Worm (Caenorhabditis elegans) whole organism, young adult: ENCODE data around the gene oac-50.

ENCODE experiments used
- B0336.3 ChIP-seq: fragments of 200-800 bp; sonication (Bioruptor generic); IDR thresholded peaks from 2 replicates; pipeline ENCODE4 v1.3.6; 2022; ENCODE audit warnings: missing genetic modification characterization, missing compliant biosample characterization
- C06A6.2 ChIP-seq: fragments of 200-800 bp; sonication (Bioruptor generic); conservative IDR thresholded peaks from 2 replicates; pipeline ENCODE4 v1.3.6; 2022; ENCODE audit warnings: missing genetic modification characterization, missing compliant biosample characterization
- F33H1.4 ChIP-seq: fragments of 200-800 bp; sonication (Bioruptor generic); IDR thresholded peaks from 2 replicates; pipeline ENCODE4 v1.3.6; 2022; ENCODE audit warnings: missing genetic modification reagents, missing genetic modification characterization, missing compliant biosample characterization
- F39B2.1 ChIP-seq: fragments of 200-800 bp; sonication (Bioruptor generic); IDR thresholded peaks from 2 replicates; pipeline ENCODE4 v1.3.6; 2022; ENCODE audit warnings: missing genetic modification reagents, missing genetic modification characterization, missing compliant biosample characterization
- F57A8.1 ChIP-seq: fragments of 200-800 bp; sonication (Bioruptor generic); optimal IDR thresholded peaks from 2 replicates; lab custom pipeline; 2018; ENCODE audit warnings: mild to moderate bottlenecking, missing genetic modification characterization, moderate library complexity, missing compliant biosample characterization
- K11D2.4 ChIP-seq: fragments of 200-800 bp; sonication (Bioruptor generic); IDR thresholded peaks from 2 replicates; pipeline ENCODE4 v1.3.6; 2022; ENCODE audit warnings: missing genetic modification reagents, missing genetic modification characterization, missing compliant biosample characterization
- Y95B8A.8 ChIP-seq: fragments of 200-800 bp; sonication (Bioruptor generic); IDR thresholded peaks from 2 replicates; pipeline ENCODE4 v1.3.6; 2022; ENCODE audit warnings: missing genetic modification reagents, missing genetic modification characterization, missing compliant biosample characterization
- aptf-2 ChIP-seq: fragments of 200-800 bp; sonication (Bioruptor generic); conservative IDR thresholded peaks from 2 replicates; pipeline ENCODE4 v1.3.6; 2022; ENCODE audit warnings: missing genetic modification reagents, missing genetic modification characterization, missing compliant biosample characterization
- attf-3 ChIP-seq: fragments of 200-800 bp; sonication (Bioruptor generic); conservative IDR thresholded peaks from 2 replicates; pipeline ENCODE4 v1.3.6; 2022; ENCODE audit warnings: missing genetic modification reagents, missing genetic modification characterization, missing compliant biosample characterization
- attf-6 ChIP-seq: fragments of 200-800 bp; sonication (Bioruptor generic); IDR thresholded peaks from 2 replicates; pipeline ENCODE4 v1.3.6; 2022; ENCODE audit warnings: missing genetic modification reagents, missing genetic modification characterization, missing compliant biosample characterization
- ceh-27 ChIP-seq: fragments of 200-800 bp; sonication (Bioruptor generic); optimal IDR thresholded peaks from 2 replicates; lab custom pipeline; 2018; ENCODE audit warnings: mild to moderate bottlenecking, missing genetic modification characterization, moderate library complexity, missing compliant biosample characterization
- dox-1 ChIP-seq: fragments of 200-800 bp; sonication (Bioruptor generic); IDR thresholded peaks from 2 replicates; pipeline ENCODE4 v1.3.6; 2022; ENCODE audit warnings: missing genetic modification reagents, missing genetic modification characterization, missing compliant biosample characterization
- dpl-1 ChIP-seq: fragments of 150-350 bp; optimal IDR thresholded peaks from 2 replicates; lab custom pipeline; 2014; ENCODE audit warnings: missing biosample characterization, missing genetic modification reagents, missing genetic modification characterization
- efl-1 ChIP-seq: fragments of 150-350 bp; optimal IDR thresholded peaks from 2 replicates; lab custom pipeline; 2014; ENCODE audit warnings: missing biosample characterization, missing genetic modification reagents, missing genetic modification characterization
- egl-18 ChIP-seq: fragments of 200-800 bp; sonication (Bioruptor generic); IDR thresholded peaks from 2 replicates; pipeline ENCODE4 v1.3.6; 2022; ENCODE audit warnings: missing genetic modification reagents, missing genetic modification characterization, missing compliant biosample characterization
- egl-44 ChIP-seq: fragments of 200-800 bp; sonication (Bioruptor generic); IDR thresholded peaks from 2 replicates; pipeline ENCODE4 v1.3.6; 2022; ENCODE audit warnings: missing genetic modification reagents, missing genetic modification characterization, missing compliant biosample characterization
- ekl-4 ChIP-seq: fragments of 200-800 bp; sonication (Bioruptor generic); IDR thresholded peaks from 2 replicates; pipeline ENCODE4 v1.3.6; 2022; ENCODE audit warnings: missing genetic modification reagents, missing genetic modification characterization, missing compliant biosample characterization
- hlh-26 ChIP-seq: fragments of 200-800 bp; sonication (Bioruptor generic); conservative IDR thresholded peaks from 2 replicates; pipeline ENCODE4 v1.3.6; 2022; ENCODE audit warnings: missing genetic modification reagents, missing genetic modification characterization, missing compliant biosample characterization
- hsf-1 ChIP-seq: fragments of 200-800 bp; sonication (Bioruptor generic); IDR thresholded peaks from 2 replicates; pipeline ENCODE4 v1.3.6; 2022; ENCODE audit warnings: missing genetic modification reagents, missing genetic modification characterization, missing compliant biosample characterization
- let-607 ChIP-seq, 2 experiments: fragments of 200-800 bp in 1 of 2; sonication (Bioruptor generic) in 1 of 2; sonication (generic microtip) in 1 of 2; optimal IDR thresholded peaks; 2 replicates each; lab custom pipeline; 2016 to 2018; ENCODE audit warnings: mild to moderate bottlenecking in 2 of 2, missing compliant biosample characterization in 2 of 2, missing genetic modification characterization in 2 of 2, moderate library complexity in 2 of 2, missing genotype in 1 of 2
- lin-54 ChIP-seq: fragments of 200-800 bp; sonication (Bioruptor generic); optimal IDR thresholded peaks from 2 replicates; lab custom pipeline; 2018; ENCODE audit warnings: mild to moderate bottlenecking, missing genetic modification characterization, missing compliant biosample characterization
- lsl-1 ChIP-seq: fragments of 200-800 bp; sonication (Bioruptor generic); optimal IDR thresholded peaks from 2 replicates; lab custom pipeline; 2018; ENCODE audit warnings: mild to moderate bottlenecking, missing genetic modification characterization, moderate library complexity, missing compliant biosample characterization
- madf-6 ChIP-seq: fragments of 200-800 bp; sonication (Bioruptor generic); IDR thresholded peaks from 2 replicates; pipeline ENCODE4 v1.3.6; 2022; ENCODE audit warnings: missing genetic modification reagents, missing genetic modification characterization, missing compliant biosample characterization
- mcd-1 ChIP-seq: fragments of 200-800 bp; sonication (Bioruptor generic); IDR thresholded peaks from 2 replicates; pipeline ENCODE4 v1.3.6; 2022; ENCODE audit warnings: missing genetic modification reagents, missing genetic modification characterization, missing compliant biosample characterization
- nhr-179 ChIP-seq: sonication (generic microtip); optimal IDR thresholded peaks from 2 replicates; lab custom pipeline; 2016; ENCODE audit warnings: mild to moderate bottlenecking, missing genetic modification characterization, missing compliant biosample characterization
- nhr-80 ChIP-seq: sonication (generic microtip); optimal IDR thresholded peaks from 2 replicates; lab custom pipeline; 2016; ENCODE audit warnings: missing genetic modification characterization, missing compliant biosample characterization
- pha-4 ChIP-seq: fragments of 150-350 bp; sonication (generic microtip); optimal IDR thresholded peaks from 2 replicates; lab custom pipeline; 2014; ENCODE audit warnings: missing biosample characterization, missing genetic modification reagents, missing genetic modification characterization
- rpc-1 ChIP-seq, 2 experiments: fragments of 150-350 bp in 1 of 2; sonication (generic microtip) in 1 of 2; optimal IDR thresholded peaks; 2 replicates each; lab custom pipeline; 2014 to 2018; ENCODE audit warnings: missing biosample characterization in 1 of 2, missing genetic modification characterization in 1 of 2, missing genetic modification reagents in 1 of 2, missing genotype in 1 of 2
- sea-2 ChIP-seq: fragments of 200-800 bp; sonication (Bioruptor generic); IDR thresholded peaks from 2 replicates; pipeline ENCODE4 v1.3.6; 2022; ENCODE audit warnings: missing genetic modification characterization, missing compliant biosample characterization
- snpc-1.1 ChIP-seq: sonication (generic microtip); optimal IDR thresholded peaks from 2 replicates; lab custom pipeline; 2017; ENCODE audit warnings: missing genetic modification characterization, mild to moderate bottlenecking, missing compliant biosample characterization, antibody characterized with exemption, moderate library complexity, missing genotype, missing genetic modification reagents; ENCODE audit not compliant: insufficient read depth
- snpc-4 ChIP-seq, 5 experiments: fragments of 150-350 bp in 1 of 5; sonication (generic microtip) in 4 of 5; optimal IDR thresholded peaks; 2 replicates each; lab custom pipeline; 2014 to 2018; ENCODE audit warnings: missing genetic modification characterization in 5 of 5, missing biosample characterization in 3 of 5, antibody characterized with exemption in 2 of 5, mild to moderate bottlenecking in 2 of 5, missing compliant biosample characterization in 2 of 5, missing genotype in 2 of 5, moderate library complexity in 2 of 5, missing genetic modification reagents in 1 of 5
- tbp1 ChIP-seq: fragments of 200-800 bp; sonication (Bioruptor generic); optimal IDR thresholded peaks from 2 replicates; lab custom pipeline; 2018; ENCODE audit warnings: mild to moderate bottlenecking, missing genetic modification characterization, missing compliant biosample characterization
- tlf-1 ChIP-seq: fragments of 200-800 bp; sonication (Bioruptor generic); optimal IDR thresholded peaks from 2 replicates; lab custom pipeline; 2018; ENCODE audit warnings: mild to moderate bottlenecking, missing genetic modification characterization, missing compliant biosample characterization
- ztf-3 ChIP-seq: fragments of 200-800 bp; sonication (Bioruptor generic); optimal IDR thresholded peaks from 2 replicates; lab custom pipeline; 2018; ENCODE audit warnings: mild to moderate bottlenecking, missing genetic modification characterization, missing compliant biosample characterization

The oac-50 gene

ce11 chrV:9074360-9074834, 1.1 kb upstream of the oac-50 start (continued):
- TF ChIP-seq pha-4 (tag; lab: Kevin White, UChicago) = peak; percentile 12
- no peak for TF ChIP-seq aptf-2 (GFP tag; lab: Robert Waterston, UW)

DNA sequence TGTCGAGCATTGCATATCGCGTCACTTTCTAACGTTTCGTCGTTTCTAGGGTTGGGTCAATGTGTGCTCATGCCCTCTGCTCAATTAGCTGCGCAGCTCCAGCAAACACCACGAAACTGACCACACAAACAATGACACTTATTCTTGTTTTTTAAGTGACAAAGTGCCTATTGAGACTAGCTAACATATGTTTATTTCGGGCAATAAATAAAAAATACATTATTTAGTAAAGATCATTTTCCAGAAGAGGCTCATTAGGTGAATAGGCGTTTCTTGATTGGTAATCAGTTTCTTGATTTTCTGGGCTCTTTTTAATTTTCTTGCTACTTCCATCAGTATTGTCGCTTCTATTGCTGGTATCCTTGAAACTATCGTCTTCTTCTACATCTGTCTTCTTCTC, 3.7 kb downstream of the oac-50 start, which contains the start of gene T27E4.5:
Gene T27E4.5, minus strand, starts transcription at position 101 of the 400 bp plus-strand sequence.
- TF ChIP-seq K11D2.4 (GFP tag; lab: Robert Waterston, UW) = no peak
- no peak for TF ChIP-seq pha-4 (tag; lab: Kevin White, UChicago)
- TF ChIP-seq egl-18 (GFP tag; lab: Robert Waterston, UW) = no peak
- TF ChIP-seq lsl-1 (GFP tag; lab: Kevin White, UChicago) = no peak
- no peak for TF ChIP-seq attf-3 (GFP tag; lab: Robert Waterston, UW)
- no peak for TF ChIP-seq nhr-179 (tag; lab: Kevin White, UChicago)
- no peak for TF ChIP-seq dpl-1 (GFP tag; lab: Kevin White, UChicago)
- no peak for TF ChIP-seq hlh-26
- no peak for TF ChIP-seq snpc-1.1 (tag; lab: Kevin White, UChicago)
- TF ChIP-seq Y95B8A.8 (GFP tag; lab: Robert Waterston, UW) = no peak
- no peak for TF ChIP-seq attf-6 (GFP tag; lab: Robert Waterston, UW)
- TF ChIP-seq F39B2.1 = no peak
- TF ChIP-seq snpc-4 (GFP tag; optimal IDR thresholded peaks at IDR 0.05; lab: Kevin White, UChicago) = no peak
- no peak for TF ChIP-seq snpc-4 (tag; optimal IDR thresholded peaks at IDR 0.05; lab: Kevin White, UChicago)
- no peak for TF ChIP-seq dox-1 (GFP tag; lab: Robert Waterston, UW)
- no peak for TF ChIP-seq lin-54 (GFP tag; lab: Kevin White, UChicago)

- TF ChIP-seq hsf-1 (GFP tag; lab: Robert Waterston, UW) (no peak), lin-54 (GFP tag; lab: Kevin White, UChicago) (no peak), B0336.3 (no peak), snpc-1.1 (tag; lab: Kevin White, UChicago) (no peak), attf-6 (GFP tag; lab: Robert Waterston, UW) (no peak), madf-6 (no peak), ztf-3 (GFP tag; lab: Kevin White, UChicago) (no peak), C06A6.2 (no peak), egl-44 (no peak), rpc-1 (optimal IDR thresholded peaks at IDR 0.05; lab: Kevin White, UChicago) (no peak), rpc-1 (tag; optimal IDR thresholded peaks at IDR 0.05; lab: Kevin White, UChicago) (no peak), F33H1.4 (no peak), ekl-4 (GFP tag; lab: Robert Waterston, UW) (no peak), tlf-1 (GFP tag; lab: Kevin White, UChicago) (no peak), nhr-80 (tag; lab: Kevin White, UChicago) (no peak), mcd-1 (GFP tag; lab: Robert Waterston, UW) (no peak)
- TF ChIP-seq, all 124 proteins: peak for 0
Observed at ce11 chrV:9067678-9068077, 5.7 kb downstream of the oac-50 start, which contains the start of gene fip-2. Gene fip-2, plus strand, starts transcription at chrV:9067978.

- TF ChIP-seq egl-18 (GFP tag; lab: Robert Waterston, UW) (no peak), rpc-1 (optimal IDR thresholded peaks at IDR 0.05; lab: Kevin White, UChicago) (no peak), rpc-1 (tag; optimal IDR thresholded peaks at IDR 0.05; lab: Kevin White, UChicago) (no peak), ztf-3 (GFP tag; lab: Kevin White, UChicago) (no peak), tbp1 (GFP tag; lab: Kevin White, UChicago) (no peak), ceh-27 (GFP tag; lab: Kevin White, UChicago) (no peak), F57A8.1 (GFP tag; lab: Kevin White, UChicago) (no peak), sea-2 (GFP tag; lab: Robert Waterston, UW) (no peak), let-607 (tag; optimal IDR thresholded peaks at IDR 0.05; lab: Kevin White, UChicago) (no peak), efl-1 (GFP tag; lab: Kevin White, UChicago) (no peak)
Observed at ce11 chrV:9065915-9066314, 7.4 kb downstream of the oac-50 start.
